Fruit fly (Drosophila melanogaster) whole organism, embryonic: ENCODE data around the gene CG11986.

ENCODE experiments used
- Blimp-1 ChIP-seq: fragments of 200-800 bp; sonication (Bioruptor generic); optimal IDR thresholded peaks from 3 replicates; lab custom pipeline; 2018; ENCODE audit warnings: missing biosample characterization, missing genetic modification characterization, mild to moderate bottlenecking, moderate library complexity, missing genetic modification reagents
- CG11398 ChIP-seq: fragments of 200-800 bp; sonication (Bioruptor generic); optimal IDR thresholded peaks from 2 replicates; lab custom pipeline; 2016; ENCODE audit warnings: missing biosample characterization, missing genetic modification characterization
- CG12769 ChIP-seq: fragments of 200-800 bp; sonication (Bioruptor generic); optimal IDR thresholded peaks from 2 replicates; lab custom pipeline; 2019; ENCODE audit warnings: missing biosample characterization, mild to moderate bottlenecking, missing genetic modification characterization, moderate library complexity
- CG14050 ChIP-seq: fragments of 200-800 bp; sonication (Bioruptor generic); IDR thresholded peaks from 3 replicates; pipeline ENCODE4 v1.3.6; 2022; ENCODE audit warnings: missing biosample characterization, missing genetic modification characterization
- CG14441 ChIP-seq: fragments of 200-800 bp; sonication (Bioruptor generic); IDR thresholded peaks from 2 replicates; pipeline ENCODE4 v1.3.6; 2022; ENCODE audit warnings: missing biosample characterization, missing genetic modification characterization
- CG15073 ChIP-seq: fragments of 200-800 bp; sonication (Bioruptor generic); optimal IDR thresholded peaks from 2 replicates; lab custom pipeline; 2016; ENCODE audit warnings: missing biosample characterization, missing genetic modification characterization
- CG1832 ChIP-seq: fragments of 200-800 bp; sonication (Bioruptor generic); optimal IDR thresholded peaks from 2 replicates; lab custom pipeline; 2017; ENCODE audit warnings: missing biosample characterization, mild to moderate bottlenecking, missing genetic modification characterization, inconsistent platforms
- CG18619 ChIP-seq: fragments of 200-800 bp; sonication (Bioruptor generic); optimal IDR thresholded peaks from 3 replicates; lab custom pipeline; 2017; ENCODE audit warnings: missing biosample characterization, mild to moderate bottlenecking, missing genetic modification characterization
- CG2120 ChIP-seq: fragments of 200-800 bp; sonication (Bioruptor generic); optimal IDR thresholded peaks from 3 replicates; lab custom pipeline; 2016; ENCODE audit warnings: missing biosample characterization, missing genetic modification characterization
- CG2199 ChIP-seq: fragments of 200-800 bp; sonication (Bioruptor generic); IDR thresholded peaks from 3 replicates; pipeline ENCODE4 v1.3.6; 2022; ENCODE audit warnings: missing biosample characterization, missing genetic modification characterization
- CG2889 ChIP-seq: fragments of 200-800 bp; sonication (Bioruptor generic); IDR thresholded peaks from 3 replicates; pipeline ENCODE4 v1.3.6; 2022; ENCODE audit warnings: missing biosample characterization, missing genetic modification characterization
- CG30431 ChIP-seq: fragments of 200-800 bp; sonication (Bioruptor generic); optimal IDR thresholded peaks from 2 replicates; lab custom pipeline; 2017; ENCODE audit warnings: missing biosample characterization, missing genetic modification characterization
- CG3726 ChIP-seq: fragments of 200-800 bp; sonication (Bioruptor generic); IDR thresholded peaks from 3 replicates; pipeline ENCODE4, ENCODE4 v1.3.6; 2022; ENCODE audit warnings: missing biosample characterization, missing genetic modification characterization
- CG4282 ChIP-seq: fragments of 200-800 bp; sonication (Bioruptor generic); optimal IDR thresholded peaks from 2 replicates; lab custom pipeline; 2016; ENCODE audit warnings: missing biosample characterization, missing genetic modification characterization
- CG5953 ChIP-seq: fragments of 200-800 bp; sonication (Bioruptor generic); IDR thresholded peaks from 2 replicates; pipeline ENCODE4 v1.3.6; 2022; ENCODE audit warnings: missing biosample characterization, missing genetic modification characterization
- D19B ChIP-seq: fragments of 200-800 bp; sonication (Bioruptor generic); optimal IDR thresholded peaks from 2 replicates; lab custom pipeline; 2017; ENCODE audit warnings: missing biosample characterization, mild to moderate bottlenecking, missing genetic modification characterization
- Dbx ChIP-seq: fragments of 200-800 bp; sonication (Bioruptor generic); IDR thresholded peaks from 3 replicates; pipeline ENCODE4 v1.3.6; 2022; ENCODE audit warnings: missing biosample characterization, missing genetic modification characterization
- Dfd ChIP-seq, 2 experiments: fragments of >200 bp; optimal IDR thresholded peaks; 2 replicates each; lab custom pipeline; 2017; ENCODE audit warnings: missing biosample characterization in 2 of 2, missing genetic modification characterization in 2 of 2
- Doc2 ChIP-seq: fragments of 200-800 bp; sonication (Bioruptor generic); IDR thresholded peaks from 2 replicates; pipeline ENCODE4 v1.3.6; 2022; ENCODE audit warnings: missing biosample characterization, missing genetic modification characterization
- Dp ChIP-seq: fragments of 200-800 bp; sonication (Bioruptor generic); optimal IDR thresholded peaks from 2 replicates; lab custom pipeline; 2018; ENCODE audit warnings: missing biosample characterization, mild to moderate bottlenecking, missing genetic modification characterization, moderate library complexity
- Fer3 ChIP-seq: fragments of 200-800 bp; sonication (Bioruptor generic); optimal IDR thresholded peaks from 2 replicates; lab custom pipeline; 2018; ENCODE audit warnings: missing biosample characterization, mild to moderate bottlenecking, missing genetic modification characterization, moderate library complexity
- H15 ChIP-seq: fragments of 200-800 bp; sonication (Bioruptor generic); IDR thresholded peaks from 3 replicates; pipeline ENCODE4 v1.3.6; 2022; ENCODE audit warnings: missing biosample characterization, missing genetic modification characterization
- HLH4C ChIP-seq: fragments of 200-800 bp; sonication (Bioruptor generic); IDR thresholded peaks from 3 replicates; pipeline ENCODE4 v1.3.6; 2022; ENCODE audit warnings: missing biosample characterization, missing genetic modification characterization; ENCODE audit not compliant: partially characterized antibody
- Hand ChIP-seq: fragments of 200-800 bp; sonication (Bioruptor generic); optimal IDR thresholded peaks from 2 replicates; lab custom pipeline; 2017; ENCODE audit warnings: mild to moderate bottlenecking, missing biosample characterization, missing genetic modification reagents, missing genetic modification characterization
- Hmr ChIP-seq: fragments of 200-800 bp; sonication (Bioruptor generic); optimal IDR thresholded peaks from 3 replicates; lab custom pipeline; 2017; ENCODE audit warnings: mild to moderate bottlenecking, missing biosample characterization, missing genetic modification reagents, missing genetic modification characterization
- MTF-1 ChIP-seq: fragments of 200-800 bp; sonication (Bioruptor generic); optimal IDR thresholded peaks from 2 replicates; lab custom pipeline; 2018; ENCODE audit warnings: missing biosample characterization, mild to moderate bottlenecking, missing genetic modification characterization, borderline replicate concordance
- Med ChIP-seq: fragments of 200-800 bp; sonication (Bioruptor generic); peaks from one replicate; lab custom pipeline; 2016; ENCODE audit warnings: missing biosample characterization, missing genetic modification characterization, mild to moderate bottlenecking, inconsistent platforms, moderate library complexity
- Nf-YB ChIP-seq: fragments of 200-800 bp; sonication (Bioruptor generic); optimal IDR thresholded peaks from 3 replicates; lab custom pipeline; 2019; ENCODE audit warnings: missing biosample characterization, mild to moderate bottlenecking, missing genetic modification characterization, moderate library complexity
- NfI ChIP-seq: fragments of 200-800 bp; sonication (Bioruptor generic); optimal IDR thresholded peaks from 3 replicates; lab custom pipeline; 2018; ENCODE audit warnings: missing biosample characterization, mild to moderate bottlenecking, missing genetic modification characterization, moderate library complexity
- Sox100B ChIP-seq: fragments of 200-800 bp; sonication (Bioruptor generic); optimal IDR thresholded peaks from 3 replicates; lab custom pipeline; 2018; ENCODE audit warnings: missing biosample characterization, mild to moderate bottlenecking, missing genetic modification characterization
- Sox102F ChIP-seq: fragments of 200-800 bp; sonication (Bioruptor generic); optimal IDR thresholded peaks from 2 replicates; lab custom pipeline; 2018; ENCODE audit warnings: missing biosample characterization, mild to moderate bottlenecking, missing genetic modification characterization, moderate library complexity
- TFAM ChIP-seq: fragments of 200-800 bp; sonication (Bioruptor generic); optimal IDR thresholded peaks from 2 replicates; lab custom pipeline; 2017; ENCODE audit warnings: missing biosample characterization, missing genetic modification characterization, inconsistent platforms
- Trl ChIP-seq, 3 experiments: fragments of >200 bp in 2 of 3; fragments of 200-800 bp in 1 of 3; sonication (Bioruptor generic) in 1 of 3; optimal IDR thresholded peaks; 2 replicates in 1 of 3; 3 replicates in 2 of 3; lab custom pipeline; 2016 to 2017; ENCODE audit warnings: missing biosample characterization in 1 of 3, missing genetic modification characterization in 1 of 3
- crc ChIP-seq: fragments of 200-800 bp; sonication (Bioruptor generic); optimal IDR thresholded peaks from 2 replicates; lab custom pipeline; 2016; ENCODE audit warnings: missing biosample characterization, missing genetic modification characterization
- danr ChIP-seq: fragments of 200-800 bp; sonication (Bioruptor generic); IDR thresholded peaks from 2 replicates; pipeline ENCODE4 v1.3.6; 2022; ENCODE audit warnings: missing biosample characterization, missing genetic modification characterization
- ewg ChIP-seq: fragments of 200-800 bp; sonication (Bioruptor generic); optimal IDR thresholded peaks from 3 replicates; lab custom pipeline; 2017; ENCODE audit warnings: mild to moderate bottlenecking, missing biosample characterization, missing genetic modification reagents, missing genetic modification characterization
- exex ChIP-seq: fragments of 200-800 bp; sonication (Bioruptor generic); optimal IDR thresholded peaks from 4 replicates; lab custom pipeline; 2018; ENCODE audit warnings: missing biosample characterization, mild to moderate bottlenecking, missing genetic modification characterization, moderate library complexity
- gsb ChIP-seq: fragments of 200-800 bp; sonication (Bioruptor generic); IDR thresholded peaks from 2 replicates; pipeline ENCODE4 v1.3.6; 2022; ENCODE audit warnings: missing biosample characterization, missing genetic modification characterization
- lmd ChIP-seq: fragments of 200-800 bp; sonication (Bioruptor generic); IDR thresholded peaks from 2 replicates; pipeline ENCODE4 v1.3.6; 2022; ENCODE audit warnings: missing biosample characterization, missing genetic modification characterization
- odd ChIP-seq: fragments of 200-800 bp; sonication (Bioruptor generic); optimal IDR thresholded peaks from 2 replicates; lab custom pipeline; 2017; ENCODE audit warnings: missing biosample characterization, mild to moderate bottlenecking, missing genetic modification characterization
- pho ChIP-seq: fragments of 200-800 bp; sonication (Bioruptor generic); optimal IDR thresholded peaks from 2 replicates; lab custom pipeline; 2016; ENCODE audit warnings: missing biosample characterization, missing genetic modification characterization
- pita ChIP-seq: fragments of 200-800 bp; sonication (Bioruptor generic); optimal IDR thresholded peaks from 2 replicates; lab custom pipeline; 2017; ENCODE audit warnings: missing biosample characterization, mild to moderate bottlenecking, missing genetic modification characterization
- row ChIP-seq: fragments of 200-800 bp; sonication (Bioruptor generic); IDR thresholded peaks from 3 replicates; pipeline ENCODE4 v1.3.6; 2022; ENCODE audit warnings: missing biosample characterization, missing genetic modification characterization
- sd ChIP-seq: fragments of 200-800 bp; sonication (Bioruptor generic); optimal IDR thresholded peaks from 3 replicates; lab custom pipeline; 2018; ENCODE audit warnings: missing biosample characterization, mild to moderate bottlenecking, missing genetic modification characterization, moderate library complexity
- seq ChIP-seq: fragments of 200-800 bp; sonication (Bioruptor generic); IDR thresholded peaks from 2 replicates; pipeline ENCODE4 v1.3.6; 2022; ENCODE audit warnings: missing biosample characterization, missing genetic modification characterization
- tap ChIP-seq: fragments of 200-800 bp; optimal IDR thresholded peaks from 3 replicates; lab custom pipeline; 2019; ENCODE audit warnings: missing biosample characterization, mild to moderate bottlenecking, missing genetic modification characterization, moderate library complexity
- tin ChIP-seq: fragments of 200-800 bp; sonication (Bioruptor generic); optimal IDR thresholded peaks from 3 replicates; lab custom pipeline; 2016; ENCODE audit warnings: missing biosample characterization, missing genetic modification characterization
- tio ChIP-seq: fragments of 200-800 bp; sonication (Bioruptor generic); optimal IDR thresholded peaks from 2 replicates; lab custom pipeline; 2017; ENCODE audit warnings: missing biosample characterization, missing genetic modification characterization, inconsistent platforms
- ttk ChIP-seq: fragments of 200-800 bp; sonication (Bioruptor generic); IDR thresholded peaks from 2 replicates; pipeline ENCODE4 v2.1.2; 2022; ENCODE audit warnings: missing biosample characterization, missing genetic modification characterization

Gene CG11986

dm6 chr3R:9002542-9002941, 12.7 kb upstream of the CG11986 start:
- TF ChIP-seq pita (GFP tag; lab: Kevin White, UChicago) = no peak
- no peak for TF ChIP-seq lmd (GFP tag; lab: Robert Waterston, UW)
- TF ChIP-seq row (GFP tag; lab: Robert Waterston, UW) = peak; percentile 21; the same call in 1 of the 3 replicates
- no peak for TF ChIP-seq pho (GFP tag; lab: Kevin White, UChicago)
- no peak for TF ChIP-seq CG14050 (GFP tag; lab: Robert Waterston, UW)
- peak; percentile 34 for TF ChIP-seq sd (tag; lab: Kevin White, UChicago)
- TF ChIP-seq Hand (GFP tag; lab: Kevin White, UChicago) = no peak
- TF ChIP-seq tio = no peak
- TF ChIP-seq tin (GFP tag; lab: Kevin White, UChicago) = no peak
- no peak for TF ChIP-seq danr (GFP tag; lab: Robert Waterston, UW)
- peak; percentile 73 for TF ChIP-seq Med (GFP tag; lab: Kevin White, UChicago)
- TF ChIP-seq CG5953 (GFP tag; lab: Robert Waterston, UW) = no peak
- TF ChIP-seq TFAM = no peak
- no peak for TF ChIP-seq H15 (GFP tag; lab: Robert Waterston, UW)
- no peak for TF ChIP-seq NfI (GFP tag; lab: Kevin White, UChicago)
- TF ChIP-seq Sox102F (GFP tag; lab: Kevin White, UChicago) = no peak
- no peak for TF ChIP-seq CG18619
- TF ChIP-seq Fer3 = peak; percentile 10
- no peak for TF ChIP-seq crc (GFP tag; lab: Kevin White, UChicago)
- no peak for TF ChIP-seq ewg (GFP tag; lab: Kevin White, UChicago)
- no peak for TF ChIP-seq Dp (GFP tag; lab: Kevin White, UChicago)
- no peak for TF ChIP-seq Dfd (GFP tag; optimal IDR thresholded peaks at IDR 0.05; lab: Kevin White, UChicago)
- TF ChIP-seq Doc2 (GFP tag; lab: Robert Waterston, UW) = no peak
- TF ChIP-seq CG2199 (GFP tag; lab: Robert Waterston, UW) = no peak
- no peak for TF ChIP-seq MTF-1 (GFP tag; lab: Kevin White, UChicago)
- 0 out of 3 replicates have a peak, but pooled peaks have one; percentile 6 for TF ChIP-seq CG3726 (GFP tag; lab: Robert Waterston, UW)
- TF ChIP-seq Nf-YB (GFP tag; lab: Kevin White, UChicago) = no peak
- TF ChIP-seq seq (GFP tag; lab: Robert Waterston, UW) = no peak
- TF ChIP-seq D19B (GFP tag; lab: Kevin White, UChicago) = peak; percentile 75
- no peak for TF ChIP-seq CG1832 (GFP tag; lab: Kevin White, UChicago)
- no peak for TF ChIP-seq CG2889 (GFP tag; lab: Robert Waterston, UW)
- TF ChIP-seq Dbx = no peak
- no peak for TF ChIP-seq ttk
- no peak for TF ChIP-seq Trl (optimal IDR thresholded peaks at IDR 0.05; lab: Kevin White, UChicago)
- no peak for TF ChIP-seq Trl (GFP tag; optimal IDR thresholded peaks at IDR 0.05; lab: Kevin White, UChicago)
- TF ChIP-seq exex (tag; lab: Kevin White, UChicago) = no peak
- peak; percentile 19 for TF ChIP-seq CG2120 (GFP tag; lab: Kevin White, UChicago)
- TF ChIP-seq CG15073 = no peak
- TF ChIP-seq HLH4C (GFP tag; lab: Robert Waterston, UW) = no peak
- no peak for TF ChIP-seq Sox100B (GFP tag; lab: Kevin White, UChicago)
- TF ChIP-seq odd = no peak
- no peak for TF ChIP-seq CG30431 (GFP tag; lab: Kevin White, UChicago)
- no peak for TF ChIP-seq Blimp-1 (GFP tag; lab: Kevin White, UChicago)
- no peak for TF ChIP-seq tap (tag; lab: Kevin White, UChicago)
- TF ChIP-seq CG12769 = no peak
- peak; percentile 4 for TF ChIP-seq Hmr (GFP tag; lab: Kevin White, UChicago)
- no peak for TF ChIP-seq CG11398 (GFP tag; lab: Kevin White, UChicago)
- TF ChIP-seq gsb (GFP tag; lab: Robert Waterston, UW) = no peak
- TF ChIP-seq CG14441 (GFP tag; lab: Robert Waterston, UW) = no peak
- TF ChIP-seq CG4282 = no peak
